Fruit fly (Drosophila melanogaster) whole organism, embryonic: ENCODE data around the gene CG44088.

Source experiments
- CG10543 ChIP-seq: fragments of 200-800 bp; sonication (Bioruptor generic); optimal IDR thresholded peaks from 3 replicates; lab custom pipeline; 2017; ENCODE audit warnings: missing biosample characterization, mild to moderate bottlenecking, missing genetic modification characterization, moderate library complexity
- CG11456 ChIP-seq: fragments of 200-800 bp; sonication (Bioruptor generic); IDR thresholded peaks from 3 replicates; pipeline ENCODE4 v1.3.6; 2022; ENCODE audit warnings: missing biosample characterization, missing genetic modification characterization
- CG11723 ChIP-seq: fragments of 200-800 bp; sonication (Bioruptor generic); optimal IDR thresholded peaks from 2 replicates; lab custom pipeline; 2017; ENCODE audit warnings: missing biosample characterization, mild to moderate bottlenecking, missing genetic modification characterization
- CG12299 ChIP-seq: fragments of 200-800 bp; sonication (Bioruptor generic); optimal IDR thresholded peaks from 2 replicates; lab custom pipeline; 2018; ENCODE audit warnings: missing biosample characterization, mild to moderate bottlenecking, missing genetic modification characterization
- CG1647 ChIP-seq: fragments of 200-800 bp; sonication (Bioruptor generic); optimal IDR thresholded peaks from 3 replicates; lab custom pipeline; 2016; ENCODE audit warnings: missing biosample characterization, missing genetic modification characterization
- CG17385 ChIP-seq: fragments of 200-800 bp; sonication (Bioruptor generic); optimal IDR thresholded peaks from 3 replicates; lab custom pipeline; 2018; ENCODE audit warnings: missing biosample characterization, mild to moderate bottlenecking, missing genetic modification characterization
- CG17568 ChIP-seq: fragments of 200-800 bp; sonication (Bioruptor generic); optimal IDR thresholded peaks from 2 replicates; lab custom pipeline; 2018; ENCODE audit warnings: missing biosample characterization, mild to moderate bottlenecking, missing genetic modification characterization, moderate library complexity
- CG17612 ChIP-seq: fragments of 200-800 bp; sonication (Bioruptor generic); IDR thresholded peaks from 2 replicates; pipeline ENCODE4 v1.3.6; 2022; ENCODE audit warnings: missing biosample characterization, missing genetic modification characterization
- CG17829 ChIP-seq: fragments of 200-800 bp; optimal IDR thresholded peaks from 2 replicates; lab custom pipeline; 2019; ENCODE audit warnings: missing biosample characterization, mild to moderate bottlenecking, missing genetic modification characterization, moderate library complexity
- CG18599 ChIP-seq: fragments of 200-800 bp; sonication (Bioruptor generic); optimal IDR thresholded peaks from 3 replicates; lab custom pipeline; 2017; ENCODE audit warnings: missing biosample characterization, missing genetic modification characterization, mild to moderate bottlenecking, moderate library complexity, missing genetic modification reagents
- CG2712 ChIP-seq: fragments of 200-800 bp; optimal IDR thresholded peaks from 3 replicates; lab custom pipeline; 2019; ENCODE audit warnings: missing biosample characterization, mild to moderate bottlenecking, missing genetic modification characterization, moderate library complexity
- CG2889 ChIP-seq: fragments of 200-800 bp; sonication (Bioruptor generic); IDR thresholded peaks from 3 replicates; pipeline ENCODE4 v1.3.6; 2022; ENCODE audit warnings: missing biosample characterization, missing genetic modification characterization
- CG33557 ChIP-seq: fragments of 200-800 bp; sonication (Bioruptor generic); optimal IDR thresholded peaks from 2 replicates; lab custom pipeline; 2019; ENCODE audit warnings: missing biosample characterization, mild to moderate bottlenecking, missing genetic modification characterization, moderate library complexity
- CG3838 ChIP-seq: fragments of 200-800 bp; sonication (Bioruptor generic); optimal IDR thresholded peaks from 3 replicates; lab custom pipeline; 2016; ENCODE audit warnings: missing biosample characterization, missing genetic modification characterization
- CG4820 ChIP-seq: fragments of 200-800 bp; sonication (Bioruptor generic); optimal IDR thresholded peaks from 3 replicates; lab custom pipeline; 2016; ENCODE audit warnings: missing biosample characterization, missing genetic modification characterization
- CG5245 ChIP-seq: fragments of 200-800 bp; sonication (Bioruptor generic); optimal IDR thresholded peaks from 3 replicates; lab custom pipeline; 2016; ENCODE audit warnings: missing biosample characterization, missing genetic modification characterization
- CG7357 ChIP-seq: fragments of 200-800 bp; sonication (Bioruptor generic); IDR thresholded peaks from 3 replicates; pipeline ENCODE4 v1.3.6; 2022; ENCODE audit warnings: missing biosample characterization, missing genetic modification characterization
- CG7786 ChIP-seq: fragments of 200-800 bp; sonication (Bioruptor generic); optimal IDR thresholded peaks from 2 replicates; lab custom pipeline; 2016; ENCODE audit warnings: missing biosample characterization, missing genetic modification characterization
- CG7839 ChIP-seq: fragments of 200-800 bp; sonication (Bioruptor generic); optimal IDR thresholded peaks from 3 replicates; lab custom pipeline; 2018; ENCODE audit warnings: missing biosample characterization, mild to moderate bottlenecking, missing genetic modification characterization, moderate library complexity
- CHES-1-like ChIP-seq: fragments of 200-800 bp; sonication (Bioruptor generic); optimal IDR thresholded peaks from 2 replicates; lab custom pipeline; 2016; ENCODE audit warnings: missing biosample characterization, missing genetic modification characterization
- CTCF ChIP-seq: fragments of 200-800 bp; sonication (Bioruptor generic); optimal IDR thresholded peaks from 2 replicates; lab custom pipeline; 2017; ENCODE audit warnings: missing biosample characterization, mild to moderate bottlenecking, missing genetic modification characterization, moderate library complexity
- D19B ChIP-seq: fragments of 200-800 bp; sonication (Bioruptor generic); optimal IDR thresholded peaks from 2 replicates; lab custom pipeline; 2017; ENCODE audit warnings: missing biosample characterization, mild to moderate bottlenecking, missing genetic modification characterization
- Dbx ChIP-seq: fragments of 200-800 bp; sonication (Bioruptor generic); IDR thresholded peaks from 3 replicates; pipeline ENCODE4 v1.3.6; 2022; ENCODE audit warnings: missing biosample characterization, missing genetic modification characterization
- Deaf1 ChIP-seq: fragments of 200-800 bp; optimal IDR thresholded peaks from 3 replicates; lab custom pipeline; 2019; ENCODE audit warnings: missing biosample characterization, mild to moderate bottlenecking, missing genetic modification characterization, moderate library complexity
- Dek ChIP-seq: fragments of 200-800 bp; sonication (Bioruptor generic); optimal IDR thresholded peaks from 3 replicates; lab custom pipeline; 2019; ENCODE audit warnings: missing biosample characterization, mild to moderate bottlenecking, missing genetic modification characterization, moderate library complexity
- Elba2 ChIP-seq: fragments of 200-800 bp; sonication (Bioruptor generic); optimal IDR thresholded peaks from 3 replicates; lab custom pipeline; 2016; ENCODE audit warnings: missing biosample characterization, missing genetic modification characterization
- H15 ChIP-seq: fragments of 200-800 bp; sonication (Bioruptor generic); IDR thresholded peaks from 3 replicates; pipeline ENCODE4 v1.3.6; 2022; ENCODE audit warnings: missing biosample characterization, missing genetic modification characterization
- HHEX ChIP-seq: fragments of 200-800 bp; sonication (Bioruptor generic); optimal IDR thresholded peaks from 3 replicates; lab custom pipeline; 2017; ENCODE audit warnings: missing biosample characterization, mild to moderate bottlenecking, missing genetic modification characterization, missing genetic modification reagents
- Hmr ChIP-seq: fragments of 200-800 bp; sonication (Bioruptor generic); optimal IDR thresholded peaks from 3 replicates; lab custom pipeline; 2017; ENCODE audit warnings: mild to moderate bottlenecking, missing biosample characterization, missing genetic modification reagents, missing genetic modification characterization
- Mes4 ChIP-seq: fragments of 200-800 bp; sonication (Bioruptor generic); optimal IDR thresholded peaks from 2 replicates; lab custom pipeline; 2016; ENCODE audit warnings: missing biosample characterization, missing genetic modification characterization
- YL-1 ChIP-seq: fragments of 200-800 bp; sonication (Bioruptor generic); optimal IDR thresholded peaks from 3 replicates; lab custom pipeline; 2017; ENCODE audit warnings: missing biosample characterization, mild to moderate bottlenecking, missing genetic modification characterization
- ab ChIP-seq: fragments of 200-800 bp; sonication (Bioruptor generic); optimal IDR thresholded peaks from 2 replicates; lab custom pipeline; 2016; ENCODE audit warnings: missing biosample characterization, missing genetic modification characterization
- ash1 ChIP-seq: fragments of 200-800 bp; sonication (Bioruptor generic); optimal IDR thresholded peaks from 2 replicates; lab custom pipeline; 2018; ENCODE audit warnings: missing biosample characterization, mild to moderate bottlenecking, missing genetic modification characterization
- cas ChIP-seq: fragments of 200-800 bp; sonication (Bioruptor generic); IDR thresholded peaks from 2 replicates; pipeline ENCODE4 v1.3.6; 2022; ENCODE audit warnings: missing biosample characterization, missing genetic modification characterization
- crc ChIP-seq: fragments of 200-800 bp; sonication (Bioruptor generic); optimal IDR thresholded peaks from 2 replicates; lab custom pipeline; 2016; ENCODE audit warnings: missing biosample characterization, missing genetic modification characterization
- dimm ChIP-seq: fragments of 200-800 bp; sonication (Bioruptor generic); IDR thresholded peaks from 2 replicates; pipeline ENCODE4 v1.3.6; 2022; ENCODE audit warnings: missing biosample characterization, missing genetic modification characterization
- dm ChIP-seq: fragments of 200-800 bp; sonication (Bioruptor generic); optimal IDR thresholded peaks from 3 replicates; lab custom pipeline; 2016; ENCODE audit warnings: missing biosample characterization, missing genetic modification characterization
- en ChIP-seq: fragments of 200-800 bp; sonication (Bioruptor generic); optimal IDR thresholded peaks from 2 replicates; lab custom pipeline; 2016; ENCODE audit warnings: missing biosample characterization, missing genetic modification characterization
- hb ChIP-seq: fragments of 200-800 bp; sonication (Bioruptor generic); IDR thresholded peaks from 3 replicates; pipeline ENCODE4 v1.3.6; 2022; ENCODE audit warnings: missing biosample characterization, missing genetic modification characterization; ENCODE audit not compliant: partially characterized antibody
- nerfin-1 ChIP-seq: fragments of 200-800 bp; sonication (Bioruptor generic); optimal IDR thresholded peaks from 3 replicates; lab custom pipeline; 2019; ENCODE audit warnings: missing biosample characterization, mild to moderate bottlenecking, missing genetic modification characterization, moderate library complexity
- oc ChIP-seq: fragments of 200-800 bp; sonication (Bioruptor generic); optimal IDR thresholded peaks from 2 replicates; lab custom pipeline; 2018; ENCODE audit warnings: missing biosample characterization, mild to moderate bottlenecking, missing genetic modification characterization, moderate library complexity
- row ChIP-seq: fragments of 200-800 bp; sonication (Bioruptor generic); IDR thresholded peaks from 3 replicates; pipeline ENCODE4 v1.3.6; 2022; ENCODE audit warnings: missing biosample characterization, missing genetic modification characterization
- run ChIP-seq: fragments of 200-800 bp; sonication (Bioruptor generic); optimal IDR thresholded peaks from 3 replicates; lab custom pipeline; 2018; ENCODE audit warnings: missing biosample characterization, mild to moderate bottlenecking, missing genetic modification characterization
- salm ChIP-seq: fragments of 200-800 bp; sonication (Bioruptor generic); optimal IDR thresholded peaks from 2 replicates; lab custom pipeline; 2018; ENCODE audit warnings: missing biosample characterization, mild to moderate bottlenecking, missing genetic modification characterization
- sna ChIP-seq: fragments of 200-800 bp; sonication (Bioruptor generic); IDR thresholded peaks from 2 replicates; pipeline ENCODE4 v1.3.6; 2022; ENCODE audit warnings: missing biosample characterization, missing genetic modification characterization; ENCODE audit not compliant: partially characterized antibody
- so ChIP-seq: fragments of 200-800 bp; sonication (Bioruptor generic); IDR thresholded peaks from 3 replicates; pipeline ENCODE4 v1.3.6; 2022; ENCODE audit warnings: missing biosample characterization, missing genetic modification characterization
- trem ChIP-seq: fragments of 200-800 bp; optimal IDR thresholded peaks from 3 replicates; lab custom pipeline; 2019; ENCODE audit warnings: missing biosample characterization, mild to moderate bottlenecking, missing genetic modification characterization, moderate library complexity
- tup ChIP-seq: fragments of 200-800 bp; sonication (Bioruptor generic); optimal IDR thresholded peaks from 2 replicates; lab custom pipeline; 2016; ENCODE audit warnings: missing biosample characterization, mild to moderate bottlenecking, missing genetic modification characterization, moderate library complexity
- unpg ChIP-seq: fragments of 200-800 bp; sonication (Bioruptor generic); optimal IDR thresholded peaks from 3 replicates; lab custom pipeline; 2018; ENCODE audit warnings: missing biosample characterization, mild to moderate bottlenecking, missing genetic modification characterization, moderate library complexity

CG44088 gene

dm6 chr3R:4804828-4805707 lies 30.2 kb upstream of the CG44088 start (continued):
- TF ChIP-seq CG1647 (GFP tag; lab: Kevin White, UChicago) (no peak), Deaf1 (tag; lab: Kevin White, UChicago) (peak; percentile 39), CG7357 (GFP tag; lab: Robert Waterston, UW) (peak; percentile 53; the same call in 1 of the 3 replicates), CG7786 (GFP tag; lab: Kevin White, UChicago) (no peak), CG2712 (peak; percentile 83), CHES-1-like (GFP tag; lab: Kevin White, UChicago) (peak; percentile 20), so (GFP tag; lab: Robert Waterston, UW) (0 out of 3 replicates have a peak, but pooled peaks have one; percentile 20), oc (tag; lab: Kevin White, UChicago) (peak; percentile 22), CG2889 (GFP tag; lab: Robert Waterston, UW) (0 out of 3 replicates have a peak, but pooled peaks have one; percentile 6), CG18599 (peak; percentile 71), dimm (GFP tag; lab: Robert Waterston, UW) (no peak), Mes4 (GFP tag; lab: Kevin White, UChicago) (peak; percentile 13), unpg (peak; percentile 82), salm (peak; percentile 26), row (GFP tag; lab: Robert Waterston, UW) (peak; percentile 73), trem (tag; lab: Kevin White, UChicago) (peak; percentile 54), nerfin-1 (tag; lab: Kevin White, UChicago) (peak; percentile 41), Elba2 (GFP tag; lab: Kevin White, UChicago) (no peak), CG10543 (GFP tag; lab: Kevin White, UChicago) (peak; percentile 61), CTCF (GFP tag; lab: Kevin White, UChicago) (no peak), cas (GFP tag; lab: Robert Waterston, UW) (no peak), CG5245 (GFP tag; lab: Kevin White, UChicago) (peak; percentile 28), en (GFP tag; lab: Kevin White, UChicago) (no peak), run (tag; lab: Kevin White, UChicago) (peak; percentile 44), ash1 (GFP tag; lab: Kevin White, UChicago) (no peak), sna (GFP tag; lab: Robert Waterston, UW) (0 out of 2 replicates have a peak, but pooled peaks have one; percentile 19), CG17385 (GFP tag; lab: Kevin White, UChicago) (peak; percentile 66), dm (GFP tag; lab: Kevin White, UChicago) (peak; percentile 14), H15 (GFP tag; lab: Robert Waterston, UW) (peak; percentile 21; the same call in 1 of the 3 replicates), CG11456 (GFP tag; lab: Robert Waterston, UW) (no peak), CG17612 (no peak), Hmr (GFP tag; lab: Kevin White, UChicago) (peak; percentile 64), D19B (GFP tag; lab: Kevin White, UChicago) (peak; percentile 15), hb (GFP tag; lab: Robert Waterston, UW) (no peak), CG7839 (tag; lab: Kevin White, UChicago) (peak; percentile 83), crc (GFP tag; lab: Kevin White, UChicago) (no peak), CG33557 (GFP tag; lab: Kevin White, UChicago) (peak; percentile 53), ab (GFP tag; lab: Kevin White, UChicago) (peak; percentile 27), CG3838 (no peak), CG17568 (GFP tag; lab: Kevin White, UChicago) (peak; percentile 28), CG17829 (tag; lab: Kevin White, UChicago) (peak; percentile 78), CG12299 (tag; lab: Kevin White, UChicago) (peak; percentile 35), YL-1 (GFP tag; lab: Kevin White, UChicago) (peak; percentile 15), HHEX (GFP tag; lab: Kevin White, UChicago) (peak; percentile 69), CG11723 (no peak), CG4820 (GFP tag; lab: Kevin White, UChicago) (peak; percentile 53), Dbx (0 out of 3 replicates have a peak, but pooled peaks have one; percentile 19), Dek (peak; percentile 47), tup (no peak)
